Worm (Caenorhabditis elegans) whole organism, L2 larva: ENCODE results near the gene Y110A2AL.10.

Source experiments
- ZK546.5 ChIP-seq: sonication (generic microtip); optimal IDR thresholded peaks from 2 replicates; lab custom pipeline; 2017; ENCODE audit warnings: missing biosample characterization, missing genetic modification characterization
- alr-1 ChIP-seq: fragments of 150-350 bp; optimal IDR thresholded peaks from 2 replicates; lab custom pipeline; 2014; ENCODE audit warnings: missing biosample characterization, missing genetic modification characterization
- aly-2 ChIP-seq: fragments of 150-350 bp; optimal IDR thresholded peaks from 2 replicates; lab custom pipeline; 2014; ENCODE audit warnings: missing biosample characterization, missing genetic modification characterization
- ceh-82 ChIP-seq: fragments of 150-350 bp; optimal IDR thresholded peaks from 2 replicates; lab custom pipeline; 2014; ENCODE audit warnings: missing biosample characterization, missing genetic modification characterization
- egl-27 ChIP-seq: sonication (generic microtip); optimal IDR thresholded peaks from 3 replicates; lab custom pipeline; 2017; ENCODE audit warnings: missing biosample characterization, missing genetic modification reagents, missing genetic modification characterization
- lin-13 ChIP-seq: fragments of 150-350 bp; optimal IDR thresholded peaks from 2 replicates; lab custom pipeline; 2014; ENCODE audit warnings: missing biosample characterization, missing genetic modification reagents, missing genetic modification characterization
- mdl-1 ChIP-seq, 2 experiments: fragments of 150-350 bp in 1 of 2; sonication (generic microtip) in 1 of 2; optimal IDR thresholded peaks; 2 replicates each; lab custom pipeline; 2017; ENCODE audit warnings: missing biosample characterization in 2 of 2, missing genetic modification characterization in 2 of 2
- nhr-12 ChIP-seq: fragments of 150-350 bp; optimal IDR thresholded peaks from 2 replicates; lab custom pipeline; 2014; ENCODE audit warnings: missing biosample characterization, missing genetic modification characterization
- unc-62 ChIP-seq: fragments of 150-350 bp; optimal IDR thresholded peaks from 2 replicates; lab custom pipeline; 2014; ENCODE audit warnings: missing biosample characterization, missing genetic modification reagents, missing genetic modification characterization
- ztf-4 ChIP-seq: fragments of 150-350 bp; optimal IDR thresholded peaks from 2 replicates; lab custom pipeline; 2014; ENCODE audit warnings: missing biosample characterization, missing genetic modification characterization

DNA sequence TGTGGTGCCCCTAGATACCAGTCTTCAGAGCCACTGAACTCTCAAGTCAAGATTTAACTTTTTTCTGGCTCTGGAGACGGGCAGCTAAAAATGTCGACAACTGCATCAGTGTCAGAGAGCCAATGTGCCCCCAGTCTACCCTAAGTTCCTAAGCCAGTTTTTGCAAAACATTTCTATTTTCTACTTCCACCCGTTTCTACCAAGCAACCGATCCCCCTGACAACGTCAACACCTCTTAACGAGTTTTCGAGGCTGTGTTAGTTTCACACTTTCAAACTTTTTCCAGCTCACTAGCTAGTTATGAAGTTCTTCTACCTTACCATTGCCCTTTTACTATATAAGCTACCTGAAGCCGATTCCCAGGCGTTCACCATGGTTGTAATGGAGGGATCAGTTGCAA, 7.5 kb downstream of the Y110A2AL.10 start, which contains the start of gene Y110A2AL.5:
- TF ChIP-seq ztf-4 (tag; lab: Kevin White, UChicago) = no peak
- no peak for TF ChIP-seq egl-27 (tag; lab: Kevin White, UChicago)
- no peak for TF ChIP-seq aly-2 (tag; lab: Kevin White, UChicago)
- no peak for TF ChIP-seq mdl-1 (tag; optimal IDR thresholded peaks at IDR 0.05; lab: Kevin White, UChicago)
- no peak for TF ChIP-seq ceh-82 (tag; lab: Kevin White, UChicago)
- no peak for TF ChIP-seq unc-62 (GFP tag; lab: Kevin White, UChicago)
- no peak for TF ChIP-seq lin-13 (GFP tag; lab: Kevin White, UChicago)
- TF ChIP-seq nhr-12 = no peak
- TF ChIP-seq alr-1 (tag; lab: Kevin White, UChicago) = no peak
- no peak for TF ChIP-seq ZK546.5 (tag; lab: Kevin White, UChicago)
